Fruit fly (Drosophila melanogaster): ENCODE measurements around the gene CG9269.

DNA sequence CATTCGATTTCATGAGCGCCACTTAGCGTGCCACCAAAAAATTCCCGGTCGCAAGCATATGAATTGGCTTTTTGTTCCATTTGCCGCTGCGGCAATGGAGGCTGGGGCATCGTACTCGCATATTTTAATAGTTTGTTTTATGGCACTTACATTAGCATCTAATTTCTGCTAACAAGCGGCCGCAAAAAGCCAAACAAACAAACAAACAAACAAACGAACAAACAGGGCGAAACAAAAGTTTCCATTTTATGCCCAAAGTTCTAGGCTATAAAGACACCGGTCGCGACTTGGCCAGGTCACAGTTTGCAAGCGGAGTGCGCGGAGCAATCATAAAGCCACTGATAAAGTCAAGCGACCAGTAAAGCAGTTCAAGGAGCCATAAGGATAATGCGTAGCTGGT lies at the start of gene CG9269:
- no peak for TF ChIP-seq insv (optimal IDR thresholded peaks at IDR 0.05)
- no peak for TF ChIP-seq h (optimal IDR thresholded peaks at IDR 0.05)
- TF ChIP-seq Sin3A (optimal IDR thresholded peaks at IDR 0.05) = no peak
- no peak for TF ChIP-seq Myc (optimal IDR thresholded peaks at IDR 0.05)
